Fruit fly (Drosophila melanogaster): ENCODE measurements around the gene CG34057.

DNA sequence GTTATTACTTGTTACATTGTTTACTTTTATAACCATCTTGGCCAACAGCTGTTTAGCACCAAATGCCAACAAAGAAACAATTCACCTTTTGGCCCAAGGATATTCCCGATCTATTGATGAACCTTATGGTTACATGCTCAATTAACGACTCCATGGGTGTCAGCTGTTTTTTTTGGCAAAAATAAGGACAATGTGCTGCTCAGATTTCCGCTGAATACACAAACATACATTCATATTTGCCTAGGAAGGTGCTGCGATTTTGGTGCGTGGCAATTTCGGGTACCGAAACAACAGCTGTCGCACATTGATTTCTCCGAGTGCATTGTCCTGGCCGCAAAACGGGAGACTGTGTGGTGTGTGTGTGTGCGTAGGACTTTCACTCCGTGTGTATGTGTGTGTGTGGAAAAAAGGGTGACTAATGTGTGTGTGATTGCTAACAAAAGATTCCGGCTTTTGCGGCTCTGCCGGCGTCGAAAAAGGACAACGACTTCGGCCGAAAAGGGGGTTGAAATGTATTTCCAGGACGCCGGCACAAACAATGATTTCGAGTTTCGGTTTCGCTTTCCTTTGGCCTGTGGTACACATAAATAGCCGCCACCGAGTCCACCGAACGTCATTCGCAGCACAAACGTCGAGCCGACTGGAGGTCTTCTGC is 11.5 kb downstream of the CG34057 start, which contains the start of gene nerfin-1:
- TF ChIP-seq toe (GFP tag; optimal IDR thresholded peaks at IDR 0.05) = no peak
- no peak for TF ChIP-seq CG11617 (GFP tag; optimal IDR thresholded peaks at IDR 0.05)
- no peak for TF ChIP-seq Clk (GFP tag; optimal IDR thresholded peaks at IDR 0.05)
- no peak for TF ChIP-seq CG14711 (tag; optimal IDR thresholded peaks at IDR 0.05)
- TF ChIP-seq ovo (GFP tag; optimal IDR thresholded peaks at IDR 0.05) = no peak
- no peak for TF ChIP-seq bab1 (GFP tag; optimal IDR thresholded peaks at IDR 0.05)
- no peak for TF ChIP-seq tj (GFP tag; optimal IDR thresholded peaks at IDR 0.05)
- no peak for TF ChIP-seq CG12768 (GFP tag; optimal IDR thresholded peaks at IDR 0.05)
- no peak for TF ChIP-seq Mnt (GFP tag; optimal IDR thresholded peaks at IDR 0.05)
- no peak for TF ChIP-seq CG7101 (tag; optimal IDR thresholded peaks at IDR 0.05)
- TF ChIP-seq Crg-1 (GFP tag; optimal IDR thresholded peaks at IDR 0.05) = no peak
